Worm (Caenorhabditis elegans): ENCODE results near the gene Y15E3A.5.
A peak's percentile ranks its signal among the peaks of the same experiment; 100 is the strongest.

The Y15E3A.5 gene

ce11 chrX:15374668-15375208 is 34.4 kb downstream of the Y15E3A.5 start:
- TF ChIP-seq tra-4 (tag; optimal IDR thresholded peaks at IDR 0.05): no peak
- TF ChIP-seq sea-1 (GFP tag; conservative IDR thresholded peaks at IDR 0.05): no peak
- TF ChIP-seq B0310.2 (tag; optimal IDR thresholded peaks at IDR 0.05): no peak
- no peak for TF ChIP-seq ceh-36 (tag; optimal IDR thresholded peaks at IDR 0.05)
- no peak for TF ChIP-seq flt-1 (GFP tag; IDR thresholded peaks at IDR 0.05)
- TF ChIP-seq ama-1 (optimal IDR thresholded peaks at IDR 0.05): no peak
- no peak for TF ChIP-seq aly-1 (tag; optimal IDR thresholded peaks at IDR 0.05)
- TF ChIP-seq ets-7 (tag; optimal IDR thresholded peaks at IDR 0.05): no peak
- no peak for TF ChIP-seq hmg-4 (GFP tag; optimal IDR thresholded peaks at IDR 0.05)
- no peak for TF ChIP-seq hnd-1 (tag; optimal IDR thresholded peaks at IDR 0.05)
- no peak for TF ChIP-seq ceh-13 (GFP tag; optimal IDR thresholded peaks at IDR 0.05)
- no peak for TF ChIP-seq tbx-11 (GFP tag; IDR thresholded peaks at IDR 0.05)
- no peak for TF ChIP-seq hmbx-1 (tag; optimal IDR thresholded peaks at IDR 0.05)
- TF ChIP-seq tbx-37 (GFP tag; conservative IDR thresholded peaks at IDR 0.05): no peak
- no peak for TF ChIP-seq F13C5.2 (tag; optimal IDR thresholded peaks at IDR 0.05)
- no peak for TF ChIP-seq pes-1 (GFP tag; IDR thresholded peaks at IDR 0.05)

ce11 chrX:15375299-15375698 is 34.9 kb downstream of the Y15E3A.5 start:
- TF ChIP-seq tbx-37 (GFP tag; conservative IDR thresholded peaks at IDR 0.05): no peak
- no peak for TF ChIP-seq ceh-13 (GFP tag; optimal IDR thresholded peaks at IDR 0.05)
- no peak for TF ChIP-seq ceh-36 (tag; optimal IDR thresholded peaks at IDR 0.05)
- TF ChIP-seq hmg-4 (GFP tag; optimal IDR thresholded peaks at IDR 0.05): no peak
- no peak for TF ChIP-seq aly-1 (tag; optimal IDR thresholded peaks at IDR 0.05)
- no peak for TF ChIP-seq tra-4 (tag; optimal IDR thresholded peaks at IDR 0.05)
- TF ChIP-seq hmbx-1 (tag; optimal IDR thresholded peaks at IDR 0.05): no peak
- no peak for TF ChIP-seq ama-1 (optimal IDR thresholded peaks at IDR 0.05)
- TF ChIP-seq F13C5.2 (tag; optimal IDR thresholded peaks at IDR 0.05): no peak
- TF ChIP-seq tbx-11 (GFP tag; IDR thresholded peaks at IDR 0.05): no peak
- no peak for TF ChIP-seq sea-1 (GFP tag; conservative IDR thresholded peaks at IDR 0.05)

- TF ChIP-seq F13C5.2 (tag; optimal IDR thresholded peaks at IDR 0.05) (no peak), hnd-1 (tag; optimal IDR thresholded peaks at IDR 0.05) (no peak), tbx-37 (GFP tag; conservative IDR thresholded peaks at IDR 0.05) (no peak), scrt-1 (GFP tag; IDR thresholded peaks at IDR 0.05) (no peak), flt-1 (GFP tag; IDR thresholded peaks at IDR 0.05) (no peak), ama-1 (optimal IDR thresholded peaks at IDR 0.05) (no peak), tbx-11 (GFP tag; IDR thresholded peaks at IDR 0.05) (no peak), ceh-36 (tag; optimal IDR thresholded peaks at IDR 0.05) (no peak), ceh-13 (GFP tag; optimal IDR thresholded peaks at IDR 0.05) (no peak), sea-1 (GFP tag; conservative IDR thresholded peaks at IDR 0.05) (no peak), ets-7 (tag; optimal IDR thresholded peaks at IDR 0.05) (no peak), B0310.2 (tag; optimal IDR thresholded peaks at IDR 0.05) (no peak), tra-4 (tag; optimal IDR thresholded peaks at IDR 0.05) (no peak), aly-1 (tag; optimal IDR thresholded peaks at IDR 0.05) (no peak), pes-1 (GFP tag; IDR thresholded peaks at IDR 0.05) (no peak), hmbx-1 (tag; optimal IDR thresholded peaks at IDR 0.05) (no peak), hmg-4 (GFP tag; optimal IDR thresholded peaks at IDR 0.05) (no peak)
Measured at ce11 chrX:15376580-15376979, 36.2 kb downstream of the Y15E3A.5 start.

ce11 chrX:15377724-15378123 is 37.4 kb downstream of the Y15E3A.5 start, which contains the start of gene svh-5:
Gene svh-5 (minus strand): TSS chrX:15377824.
- no peak for TF ChIP-seq tbx-37 (GFP tag; conservative IDR thresholded peaks at IDR 0.05)
- no peak for TF ChIP-seq aly-1 (tag; optimal IDR thresholded peaks at IDR 0.05)
- TF ChIP-seq hmbx-1 (tag; optimal IDR thresholded peaks at IDR 0.05): no peak
- no peak for TF ChIP-seq tra-4 (tag; optimal IDR thresholded peaks at IDR 0.05)
- no peak for TF ChIP-seq pes-1 (GFP tag; IDR thresholded peaks at IDR 0.05)
- no peak for TF ChIP-seq flt-1 (GFP tag; IDR thresholded peaks at IDR 0.05)
- no peak for TF ChIP-seq F13C5.2 (tag; optimal IDR thresholded peaks at IDR 0.05)
- TF ChIP-seq hnd-1 (tag; optimal IDR thresholded peaks at IDR 0.05): no peak
- TF ChIP-seq tbx-11 (GFP tag; IDR thresholded peaks at IDR 0.05): no peak
- no peak for TF ChIP-seq ceh-13 (GFP tag; optimal IDR thresholded peaks at IDR 0.05)
- no peak for TF ChIP-seq scrt-1 (GFP tag; IDR thresholded peaks at IDR 0.05)

ce11 chrX:15379882-15380281 is 39.5 kb downstream of the Y15E3A.5 start:
- TF ChIP-seq tra-4 (tag; optimal IDR thresholded peaks at IDR 0.05): no peak
- TF ChIP-seq F13C5.2 (tag; optimal IDR thresholded peaks at IDR 0.05): no peak
- TF ChIP-seq ets-7 (tag; optimal IDR thresholded peaks at IDR 0.05): no peak
- no peak for TF ChIP-seq tbx-11 (GFP tag; IDR thresholded peaks at IDR 0.05)
- no peak for TF ChIP-seq flt-1 (GFP tag; IDR thresholded peaks at IDR 0.05)
- TF ChIP-seq ama-1 (optimal IDR thresholded peaks at IDR 0.05): no peak
- TF ChIP-seq hmbx-1 (tag; optimal IDR thresholded peaks at IDR 0.05): no peak
- TF ChIP-seq hnd-1 (tag; optimal IDR thresholded peaks at IDR 0.05): no peak
- no peak for TF ChIP-seq ceh-13 (GFP tag; optimal IDR thresholded peaks at IDR 0.05)
- no peak for TF ChIP-seq sea-1 (GFP tag; conservative IDR thresholded peaks at IDR 0.05)

ce11 chrX:15380437-15380836 is 40.1 kb downstream of the Y15E3A.5 start:
- TF ChIP-seq aly-1 (tag; optimal IDR thresholded peaks at IDR 0.05) (peak; percentile 14), ets-7 (tag; optimal IDR thresholded peaks at IDR 0.05) (no peak), ama-1 (optimal IDR thresholded peaks at IDR 0.05) (no peak)

- TF ChIP-seq F13C5.2 (tag; optimal IDR thresholded peaks at IDR 0.05) (no peak), tbx-37 (GFP tag; conservative IDR thresholded peaks at IDR 0.05) (no peak), ama-1 (optimal IDR thresholded peaks at IDR 0.05) (no peak), tbx-11 (GFP tag; IDR thresholded peaks at IDR 0.05) (no peak), hnd-1 (tag; optimal IDR thresholded peaks at IDR 0.05) (no peak), ceh-36 (tag; optimal IDR thresholded peaks at IDR 0.05) (no peak), tra-4 (tag; optimal IDR thresholded peaks at IDR 0.05) (no peak), pes-1 (GFP tag; IDR thresholded peaks at IDR 0.05) (no peak), ceh-13 (GFP tag; optimal IDR thresholded peaks at IDR 0.05) (no peak), scrt-1 (GFP tag; IDR thresholded peaks at IDR 0.05) (no peak), flt-1 (GFP tag; IDR thresholded peaks at IDR 0.05) (no peak), ets-7 (tag; optimal IDR thresholded peaks at IDR 0.05) (no peak), hmbx-1 (tag; optimal IDR thresholded peaks at IDR 0.05) (no peak), hmg-4 (GFP tag; optimal IDR thresholded peaks at IDR 0.05) (no peak), B0310.2 (tag; optimal IDR thresholded peaks at IDR 0.05) (no peak), aly-1 (tag; optimal IDR thresholded peaks at IDR 0.05) (no peak), sea-1 (GFP tag; conservative IDR thresholded peaks at IDR 0.05) (no peak)
Measured at ce11 chrX:15381486-15381885, 41.1 kb downstream of the Y15E3A.5 start.
